Fruit fly (Drosophila melanogaster) whole organism, embryonic: ENCODE data around the gene Rab3GAP1.

ENCODE experiments used
- Antp ChIP-seq: fragments of 200-800 bp; sonication (Bioruptor generic); optimal IDR thresholded peaks from 3 replicates; lab custom pipeline; 2016; ENCODE audit warnings: missing biosample characterization, missing genetic modification characterization
- Atf3 ChIP-seq: fragments of 200-800 bp; sonication (Bioruptor generic); optimal IDR thresholded peaks from 3 replicates; lab custom pipeline; 2016; ENCODE audit warnings: missing biosample characterization, missing genetic modification characterization
- Blimp-1 ChIP-seq: fragments of 200-800 bp; sonication (Bioruptor generic); optimal IDR thresholded peaks from 3 replicates; lab custom pipeline; 2018; ENCODE audit warnings: missing biosample characterization, missing genetic modification characterization, mild to moderate bottlenecking, moderate library complexity, missing genetic modification reagents
- CG10274 ChIP-seq: fragments of 200-800 bp; sonication (Bioruptor generic); optimal IDR thresholded peaks from 3 replicates; lab custom pipeline; 2017; ENCODE audit warnings: missing biosample characterization, mild to moderate bottlenecking, missing genetic modification characterization
- CG10654 ChIP-seq: fragments of 200-800 bp; sonication (Bioruptor generic); optimal IDR thresholded peaks from 2 replicates; lab custom pipeline; 2016; ENCODE audit warnings: missing biosample characterization, missing genetic modification characterization
- CG14441 ChIP-seq: fragments of 200-800 bp; sonication (Bioruptor generic); IDR thresholded peaks from 2 replicates; pipeline ENCODE4 v1.3.6; 2022; ENCODE audit warnings: missing biosample characterization, missing genetic modification characterization
- CG15269 ChIP-seq: fragments of 200-800 bp; sonication (Bioruptor generic); optimal IDR thresholded peaks from 2 replicates; lab custom pipeline; 2018; ENCODE audit warnings: missing biosample characterization, mild to moderate bottlenecking, missing genetic modification characterization, moderate library complexity
- CG1529 ChIP-seq: fragments of 200-800 bp; sonication (Bioruptor generic); optimal IDR thresholded peaks from 3 replicates; lab custom pipeline; 2018; ENCODE audit warnings: missing biosample characterization, missing genetic modification characterization
- CG15514 ChIP-seq: fragments of 200-800 bp; sonication (Bioruptor generic); optimal IDR thresholded peaks from 3 replicates; lab custom pipeline; 2017; ENCODE audit warnings: missing biosample characterization, missing genetic modification characterization, mild to moderate bottlenecking, moderate library complexity, missing genetic modification reagents
- CG16779 ChIP-seq: fragments of 200-800 bp; sonication (Bioruptor generic); IDR thresholded peaks from 2 replicates; pipeline ENCODE4 v1.3.6; 2022; ENCODE audit warnings: missing biosample characterization, missing genetic modification characterization
- CG16813 ChIP-seq: fragments of 200-800 bp; sonication (Bioruptor generic); IDR thresholded peaks from 3 replicates; pipeline ENCODE4 v1.3.6; 2022; ENCODE audit warnings: missing biosample characterization, missing genetic modification characterization; ENCODE audit not compliant: partially characterized antibody
- CG17328 ChIP-seq: fragments of 200-800 bp; sonication (Bioruptor generic); IDR thresholded peaks from 2 replicates; pipeline ENCODE4 v1.3.6; 2022; ENCODE audit warnings: missing biosample characterization, missing genetic modification characterization
- CG17802 ChIP-seq: fragments of 200-800 bp; sonication (Bioruptor generic); optimal IDR thresholded peaks from 2 replicates; lab custom pipeline; 2018; ENCODE audit warnings: missing biosample characterization, mild to moderate bottlenecking, missing genetic modification characterization, moderate library complexity
- CG17912 ChIP-seq: fragments of 200-800 bp; sonication (Bioruptor generic); optimal IDR thresholded peaks from 2 replicates; lab custom pipeline; 2018; ENCODE audit warnings: missing biosample characterization, mild to moderate bottlenecking, missing genetic modification characterization
- CG30403 ChIP-seq: fragments of 200-800 bp; sonication (Bioruptor generic); optimal IDR thresholded peaks from 3 replicates; lab custom pipeline; 2016; ENCODE audit warnings: missing biosample characterization, missing genetic modification characterization
- CG30431 ChIP-seq: fragments of 200-800 bp; sonication (Bioruptor generic); optimal IDR thresholded peaks from 2 replicates; lab custom pipeline; 2017; ENCODE audit warnings: missing biosample characterization, missing genetic modification characterization
- CG31224 ChIP-seq: fragments of 200-800 bp; sonication (Bioruptor generic); IDR thresholded peaks from 2 replicates; pipeline ENCODE4 v1.3.6; 2022; ENCODE audit warnings: missing biosample characterization, missing genetic modification characterization
- CG32532 ChIP-seq: fragments of 200-800 bp; sonication (Bioruptor generic); IDR thresholded peaks from 2 replicates; pipeline ENCODE4 v1.3.6; 2022; ENCODE audit warnings: missing biosample characterization, missing genetic modification characterization
- CG33557 ChIP-seq: fragments of 200-800 bp; sonication (Bioruptor generic); optimal IDR thresholded peaks from 2 replicates; lab custom pipeline; 2019; ENCODE audit warnings: missing biosample characterization, mild to moderate bottlenecking, missing genetic modification characterization, moderate library complexity
- CG6272 ChIP-seq: fragments of 200-800 bp; sonication (Bioruptor generic); IDR thresholded peaks from 2 replicates; pipeline ENCODE4 v1.3.6; 2022; ENCODE audit warnings: missing biosample characterization, missing genetic modification characterization
- CG6813 ChIP-seq: fragments of 200-800 bp; sonication (Bioruptor generic); optimal IDR thresholded peaks from 2 replicates; lab custom pipeline; 2017; ENCODE audit warnings: missing biosample characterization, missing genetic modification characterization, mild to moderate bottlenecking, moderate library complexity, missing genetic modification reagents
- CG6854 ChIP-seq: fragments of 200-800 bp; sonication (Bioruptor generic); optimal IDR thresholded peaks from 3 replicates; lab custom pipeline; 2017; ENCODE audit warnings: missing biosample characterization, mild to moderate bottlenecking, missing genetic modification characterization
- CG8359 ChIP-seq: fragments of 200-800 bp; sonication (Bioruptor generic); optimal IDR thresholded peaks from 2 replicates; lab custom pipeline; 2017; ENCODE audit warnings: missing biosample characterization, mild to moderate bottlenecking, missing genetic modification characterization, borderline replicate concordance
- CHES-1-like ChIP-seq: fragments of 200-800 bp; sonication (Bioruptor generic); optimal IDR thresholded peaks from 2 replicates; lab custom pipeline; 2016; ENCODE audit warnings: missing biosample characterization, missing genetic modification characterization
- CrebB ChIP-seq: fragments of 200-800 bp; sonication (Bioruptor generic); optimal IDR thresholded peaks from 3 replicates; lab custom pipeline; 2018; ENCODE audit warnings: missing biosample characterization, mild to moderate bottlenecking, missing genetic modification characterization
- Dbx ChIP-seq: fragments of 200-800 bp; sonication (Bioruptor generic); IDR thresholded peaks from 3 replicates; pipeline ENCODE4 v1.3.6; 2022; ENCODE audit warnings: missing biosample characterization, missing genetic modification characterization
- Dek ChIP-seq: fragments of 200-800 bp; sonication (Bioruptor generic); optimal IDR thresholded peaks from 3 replicates; lab custom pipeline; 2019; ENCODE audit warnings: missing biosample characterization, mild to moderate bottlenecking, missing genetic modification characterization, moderate library complexity
- E2f1 ChIP-seq: fragments of 200-800 bp; sonication (Bioruptor generic); IDR thresholded peaks from 2 replicates; pipeline ENCODE4 v1.3.6; 2022; ENCODE audit warnings: missing biosample characterization, missing genetic modification characterization
- Elba2 ChIP-seq: fragments of 200-800 bp; sonication (Bioruptor generic); optimal IDR thresholded peaks from 3 replicates; lab custom pipeline; 2016; ENCODE audit warnings: missing biosample characterization, missing genetic modification characterization
- GATAe ChIP-seq: fragments of 200-800 bp; sonication (Bioruptor generic); conservative IDR thresholded peaks from 2 replicates; pipeline ENCODE4 v1.3.6; 2022; ENCODE audit warnings: missing biosample characterization, missing genetic modification characterization
- HLH3B ChIP-seq: fragments of 200-800 bp; sonication (Bioruptor generic); IDR thresholded peaks from 2 replicates; pipeline ENCODE4 v1.3.6; 2022; ENCODE audit warnings: missing biosample characterization, missing genetic modification characterization
- HLHmδ ChIP-seq: fragments of 200-800 bp; sonication (Bioruptor generic); optimal IDR thresholded peaks from 2 replicates; lab custom pipeline; 2018; ENCODE audit warnings: missing biosample characterization, mild to moderate bottlenecking, missing genetic modification characterization, moderate library complexity
- Lim3 ChIP-seq: fragments of 200-800 bp; sonication (Bioruptor generic); IDR thresholded peaks from 2 replicates; pipeline ENCODE4 v1.3.6; 2022; ENCODE audit warnings: missing biosample characterization, missing genetic modification characterization
- Med ChIP-seq: fragments of 200-800 bp; sonication (Bioruptor generic); peaks from one replicate; lab custom pipeline; 2016; ENCODE audit warnings: missing biosample characterization, missing genetic modification characterization, mild to moderate bottlenecking, inconsistent platforms, moderate library complexity
- Rfx ChIP-seq: fragments of 200-800 bp; sonication (Bioruptor generic); IDR thresholded peaks from 2 replicates; pipeline ENCODE4 v1.3.6; 2022; ENCODE audit warnings: missing biosample characterization, missing genetic modification characterization
- Sox100B ChIP-seq: fragments of 200-800 bp; sonication (Bioruptor generic); optimal IDR thresholded peaks from 3 replicates; lab custom pipeline; 2018; ENCODE audit warnings: missing biosample characterization, mild to moderate bottlenecking, missing genetic modification characterization
- aop ChIP-seq: fragments of 200-800 bp; sonication (Bioruptor generic); IDR thresholded peaks from 2 replicates; pipeline ENCODE4 v1.3.6; 2022; ENCODE audit warnings: missing biosample characterization, missing genetic modification characterization
- cad ChIP-seq: fragments of >200 bp; optimal IDR thresholded peaks from 2 replicates; lab custom pipeline; 2017; ENCODE audit warnings: missing biosample characterization, missing genetic modification characterization
- ci ChIP-seq: fragments of 200-800 bp; sonication (Bioruptor generic); IDR thresholded peaks from 3 replicates; pipeline ENCODE4 v1.3.6; 2022; ENCODE audit warnings: missing biosample characterization, missing genetic modification characterization
- danr ChIP-seq: fragments of 200-800 bp; sonication (Bioruptor generic); IDR thresholded peaks from 2 replicates; pipeline ENCODE4 v1.3.6; 2022; ENCODE audit warnings: missing biosample characterization, missing genetic modification characterization
- eve ChIP-seq, 2 experiments: fragments of >200 bp; optimal IDR thresholded peaks; 2 replicates each; lab custom pipeline; 2017; ENCODE audit warnings: missing biosample characterization in 2 of 2, missing genetic modification characterization in 2 of 2
- fd64A ChIP-seq: fragments of 200-800 bp; sonication (Bioruptor generic); optimal IDR thresholded peaks from 3 replicates; lab custom pipeline; 2018; ENCODE audit warnings: missing biosample characterization, mild to moderate bottlenecking, missing genetic modification characterization
- ftz-f1 ChIP-seq: fragments of 200-800 bp; sonication (Bioruptor generic); optimal IDR thresholded peaks from 2 replicates; lab custom pipeline; 2016; ENCODE audit warnings: missing biosample characterization, missing genetic modification characterization
- gcm ChIP-seq: fragments of 200-800 bp; sonication (Bioruptor generic); optimal IDR thresholded peaks from 2 replicates; lab custom pipeline; 2019; ENCODE audit warnings: missing biosample characterization, mild to moderate bottlenecking, missing genetic modification characterization, moderate library complexity
- gem ChIP-seq: fragments of 200-800 bp; sonication (Bioruptor generic); optimal IDR thresholded peaks from 2 replicates; lab custom pipeline; 2019; ENCODE audit warnings: missing biosample characterization, mild to moderate bottlenecking, missing genetic modification characterization, moderate library complexity
- hb ChIP-seq: fragments of 200-800 bp; sonication (Bioruptor generic); IDR thresholded peaks from 3 replicates; pipeline ENCODE4 v1.3.6; 2022; ENCODE audit warnings: missing biosample characterization, missing genetic modification characterization; ENCODE audit not compliant: partially characterized antibody
- kay ChIP-seq: fragments of 200-800 bp; sonication (Bioruptor generic); optimal IDR thresholded peaks from 2 replicates; lab custom pipeline; 2016; ENCODE audit warnings: missing biosample characterization, missing genetic modification characterization
- lab ChIP-seq: fragments of 200-800 bp; sonication (Bioruptor generic); optimal IDR thresholded peaks from 3 replicates; lab custom pipeline; 2017; ENCODE audit warnings: missing biosample characterization, missing genetic modification characterization, mild to moderate bottlenecking, moderate library complexity, missing genetic modification reagents
- nau ChIP-seq: fragments of 200-800 bp; sonication (Bioruptor generic); optimal IDR thresholded peaks from 3 replicates; lab custom pipeline; 2017; ENCODE audit warnings: missing biosample characterization, mild to moderate bottlenecking, missing genetic modification characterization, missing genetic modification reagents
- pnt ChIP-seq: fragments of 200-800 bp; sonication (Bioruptor generic); optimal IDR thresholded peaks from 3 replicates; lab custom pipeline; 2016; ENCODE audit warnings: missing biosample characterization, missing genetic modification characterization
- tx ChIP-seq: fragments of 200-800 bp; sonication (Bioruptor generic); optimal IDR thresholded peaks from 2 replicates; lab custom pipeline; 2016; ENCODE audit warnings: missing biosample characterization, missing genetic modification characterization

Rab3GAP1 gene

DNA sequence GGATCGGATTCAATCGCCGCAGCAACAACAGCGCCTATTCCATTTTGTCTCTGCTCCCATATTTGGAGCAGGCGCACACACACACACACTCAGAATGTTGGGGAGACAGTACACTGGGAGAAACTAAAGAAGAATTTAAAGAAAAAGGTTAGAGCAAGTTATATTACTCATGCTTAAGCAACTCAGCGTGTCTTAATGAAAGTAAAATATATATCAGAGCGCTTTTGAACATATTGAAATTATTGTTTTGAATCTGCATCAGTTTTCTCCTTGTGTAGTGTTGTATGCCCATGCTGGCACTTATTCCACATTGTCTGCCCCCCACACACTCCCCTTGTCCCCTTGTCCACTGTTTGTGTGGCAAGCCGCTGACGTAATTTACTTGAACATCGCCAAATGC is 20.8 kb downstream of the Rab3GAP1 start (continued):
- TF ChIP-seq Atf3 (peak; percentile 71), CG15269 (peak; percentile 81), ftz-f1 (GFP tag; lab: Kevin White, UChicago) (no peak), Sox100B (GFP tag; lab: Kevin White, UChicago) (peak; percentile 62), Rfx (GFP tag; lab: Robert Waterston, UW) (peak; percentile 88), CG6854 (GFP tag; lab: Kevin White, UChicago) (peak; percentile 73), CG33557 (GFP tag; lab: Kevin White, UChicago) (no peak), gem (tag; lab: Kevin White, UChicago) (peak; percentile 86), GATAe (GFP tag; lab: Robert Waterston, UW) (no peak), CrebB (tag; lab: Kevin White, UChicago) (peak; percentile 60), Dbx (GFP tag; lab: Robert Waterston, UW) (peak; percentile 74), cad (no peak), eve (GFP tag; optimal IDR thresholded peaks at IDR 0.05; lab: Kevin White, UChicago) (peak in 1 of 2 experiments; percentile 66), CG14441 (GFP tag; lab: Robert Waterston, UW) (peak; percentile 75), CG17912 (GFP tag; lab: Kevin White, UChicago) (no peak), HLHmδ (GFP tag; lab: Kevin White, UChicago) (no peak), aop (GFP tag; lab: Robert Waterston, UW) (no peak), Elba2 (GFP tag; lab: Kevin White, UChicago) (no peak), CG6813 (GFP tag; lab: Kevin White, UChicago) (peak; percentile 62), CG17802 (tag; lab: Kevin White, UChicago) (peak; percentile 52), CG17328 (GFP tag; lab: Robert Waterston, UW) (peak; percentile 82), CG6272 (GFP tag; lab: Robert Waterston, UW) (peak; percentile 65), gcm (GFP tag; lab: Kevin White, UChicago) (peak; percentile 59), CG30431 (GFP tag; lab: Kevin White, UChicago) (peak; percentile 43), kay (peak; percentile 45), CG15514 (GFP tag; lab: Kevin White, UChicago) (peak; percentile 70), CG31224 (peak; percentile 51; the same call in 1 of the 2 replicates), HLH3B (GFP tag; lab: Robert Waterston, UW) (peak; percentile 83), CG16779 (peak; percentile 59; the same call in 1 of the 2 replicates), Blimp-1 (GFP tag; lab: Kevin White, UChicago) (peak; percentile 81), Antp (GFP tag; lab: Kevin White, UChicago) (peak; percentile 71), CG32532 (peak; percentile 80), CG10274 (GFP tag; lab: Kevin White, UChicago) (peak; percentile 39), danr (peak; percentile 62; the same call in 1 of the 2 replicates), fd64A (GFP tag; lab: Kevin White, UChicago) (peak; percentile 46), Lim3 (no peak), CG16813 (GFP tag; lab: Robert Waterston, UW) (no peak), tx (GFP tag; lab: Kevin White, UChicago) (peak; percentile 56), nau (GFP tag; lab: Kevin White, UChicago) (peak; percentile 71), CHES-1-like (peak; percentile 61), hb (GFP tag; lab: Robert Waterston, UW) (no peak), Med (peak; percentile 98), E2f1 (peak; percentile 75), pnt (GFP tag; lab: Kevin White, UChicago) (peak; percentile 83), lab (GFP tag; lab: Kevin White, UChicago) (peak; percentile 91), CG10654 (GFP tag; lab: Kevin White, UChicago) (peak; percentile 68), ci (GFP tag; lab: Robert Waterston, UW) (peak; percentile 94), CG1529 (GFP tag; lab: Kevin White, UChicago) (peak; percentile 57), CG8359 (peak; percentile 46), Dek (tag; lab: Kevin White, UChicago) (peak; percentile 71), CG30403 (GFP tag; lab: Kevin White, UChicago) (peak; percentile 77)
